Worm (Caenorhabditis elegans) whole organism, L2 larva: ENCODE results near the gene T19D12.1.

ENCODE experiments used
- C34F6.9 ChIP-seq: fragments of 150-350 bp; optimal IDR thresholded peaks from 2 replicates; lab custom pipeline; 2014; ENCODE audit warnings: missing biosample characterization, missing genetic modification characterization
- F13H6.1 ChIP-seq: sonication (generic microtip); optimal IDR thresholded peaks from 2 replicates; lab custom pipeline; 2016; ENCODE audit warnings: missing genetic modification characterization, missing compliant biosample characterization
- R02D3.7 ChIP-seq: fragments of 150-350 bp; optimal IDR thresholded peaks from 2 replicates; lab custom pipeline; 2014; ENCODE audit warnings: missing biosample characterization, missing genetic modification characterization
- Y55F3AM.14 ChIP-seq: fragments of 200-800 bp; sonication (Bioruptor generic); optimal IDR thresholded peaks from 2 replicates; lab custom pipeline; 2018; ENCODE audit warnings: mild to moderate bottlenecking, missing genetic modification characterization, missing compliant biosample characterization
- alr-1 ChIP-seq: fragments of 150-350 bp; optimal IDR thresholded peaks from 2 replicates; lab custom pipeline; 2014; ENCODE audit warnings: missing biosample characterization, missing genetic modification characterization
- aly-2 ChIP-seq: fragments of 150-350 bp; optimal IDR thresholded peaks from 2 replicates; lab custom pipeline; 2014; ENCODE audit warnings: missing biosample characterization, missing genetic modification characterization
- blmp-1 ChIP-seq: sonication (generic microtip); optimal IDR thresholded peaks from 2 replicates; lab custom pipeline; 2017; ENCODE audit warnings: missing genetic modification characterization, mild to moderate bottlenecking, missing compliant biosample characterization, antibody characterized with exemption, moderate library complexity; ENCODE audit not compliant: insufficient read depth
- ceh-16 ChIP-seq: fragments of 150-350 bp; optimal IDR thresholded peaks from 2 replicates; lab custom pipeline; 2014; ENCODE audit warnings: missing biosample characterization, missing genetic modification characterization
- crh-2 ChIP-seq: sonication (generic microtip); optimal IDR thresholded peaks from 2 replicates; lab custom pipeline; 2017; ENCODE audit warnings: missing biosample characterization, missing genetic modification characterization
- dmd-4 ChIP-seq: sonication (generic microtip); optimal IDR thresholded peaks from 2 replicates; lab custom pipeline; 2017; ENCODE audit warnings: missing biosample characterization, missing genetic modification characterization
- egl-27 ChIP-seq: sonication (generic microtip); optimal IDR thresholded peaks from 3 replicates; lab custom pipeline; 2017; ENCODE audit warnings: missing biosample characterization, missing genetic modification reagents, missing genetic modification characterization
- elt-1 ChIP-seq: fragments of 150-350 bp; optimal IDR thresholded peaks from 2 replicates; lab custom pipeline; 2014; ENCODE audit warnings: missing biosample characterization, missing genetic modification characterization
- elt-3 ChIP-seq: sonication (generic microtip); optimal IDR thresholded peaks from 2 replicates; lab custom pipeline; 2017; ENCODE audit warnings: missing biosample characterization, missing genetic modification characterization
- fos-1 ChIP-seq: fragments of 150-350 bp; optimal IDR thresholded peaks from 2 replicates; lab custom pipeline; 2014; ENCODE audit warnings: missing biosample characterization, missing genetic modification characterization
- gmeb-1 ChIP-seq: fragments of 150-350 bp; optimal IDR thresholded peaks from 2 replicates; lab custom pipeline; 2014; ENCODE audit warnings: missing biosample characterization, missing genetic modification characterization
- lin-11 ChIP-seq: fragments of 150-350 bp; sonication (generic microtip); optimal IDR thresholded peaks from 2 replicates; lab custom pipeline; 2014; ENCODE audit warnings: missing biosample characterization, missing genetic modification characterization, inconsistent platforms, mixed read lengths
- lin-13 ChIP-seq: fragments of 150-350 bp; optimal IDR thresholded peaks from 2 replicates; lab custom pipeline; 2014; ENCODE audit warnings: missing biosample characterization, missing genetic modification reagents, missing genetic modification characterization
- lsy-2 ChIP-seq, 2 experiments: fragments of 150-350 bp in 1 of 2; sonication (generic microtip) in 1 of 2; optimal IDR thresholded peaks; 2 replicates each; lab custom pipeline; 2014 to 2017; ENCODE audit warnings: missing biosample characterization in 2 of 2, missing genetic modification characterization in 2 of 2
- mdl-1 ChIP-seq, 2 experiments: fragments of 150-350 bp in 1 of 2; sonication (generic microtip) in 1 of 2; optimal IDR thresholded peaks; 2 replicates each; lab custom pipeline; 2017; ENCODE audit warnings: missing biosample characterization in 2 of 2, missing genetic modification characterization in 2 of 2
- nhr-10 ChIP-seq: sonication (generic microtip); optimal IDR thresholded peaks from 2 replicates; lab custom pipeline; 2017; ENCODE audit warnings: missing biosample characterization, missing genetic modification characterization
- nhr-11 ChIP-seq: fragments of 150-350 bp; optimal IDR thresholded peaks from 2 replicates; lab custom pipeline; 2014; ENCODE audit warnings: missing biosample characterization, missing genetic modification characterization
- nhr-12 ChIP-seq: fragments of 150-350 bp; optimal IDR thresholded peaks from 2 replicates; lab custom pipeline; 2014; ENCODE audit warnings: missing biosample characterization, missing genetic modification characterization
- nhr-129 ChIP-seq: fragments of 150-350 bp; optimal IDR thresholded peaks from 2 replicates; lab custom pipeline; 2014; ENCODE audit warnings: missing biosample characterization, missing genetic modification characterization
- nhr-21 ChIP-seq: fragments of 150-350 bp; optimal IDR thresholded peaks from 2 replicates; lab custom pipeline; 2014; ENCODE audit warnings: missing biosample characterization, missing genetic modification characterization
- nhr-23 ChIP-seq: fragments of 150-350 bp; optimal IDR thresholded peaks from 2 replicates; lab custom pipeline; 2014; ENCODE audit warnings: missing biosample characterization, missing genetic modification reagents, missing genetic modification characterization
- nhr-237 ChIP-seq: fragments of 150-350 bp; optimal IDR thresholded peaks from 2 replicates; lab custom pipeline; 2014; ENCODE audit warnings: missing biosample characterization, missing genetic modification characterization
- nhr-6 ChIP-seq: fragments of 150-350 bp; optimal IDR thresholded peaks from 2 replicates; lab custom pipeline; 2014; ENCODE audit warnings: missing biosample characterization, missing genetic modification characterization
- nhr-77 ChIP-seq: fragments of 150-350 bp; optimal IDR thresholded peaks from 2 replicates; lab custom pipeline; 2014; ENCODE audit warnings: missing biosample characterization, missing genetic modification characterization
- peb-1 ChIP-seq: fragments of 150-350 bp; optimal IDR thresholded peaks from 2 replicates; lab custom pipeline; 2014; ENCODE audit warnings: missing biosample characterization, missing genetic modification characterization
- sem-4 ChIP-seq: fragments of 150-350 bp; optimal IDR thresholded peaks from 2 replicates; lab custom pipeline; 2014; ENCODE audit warnings: missing biosample characterization, missing genetic modification reagents, missing genetic modification characterization
- skn-1 ChIP-seq: sonication (generic microtip); optimal IDR thresholded peaks from 2 replicates; lab custom pipeline; 2017; ENCODE audit warnings: missing biosample characterization, missing genetic modification characterization
- sma-3 ChIP-seq: sonication (generic microtip); optimal IDR thresholded peaks from 2 replicates; lab custom pipeline; 2016; ENCODE audit warnings: missing genetic modification reagents, missing genetic modification characterization, missing compliant biosample characterization
- sma-9 ChIP-seq, 2 experiments: fragments of 150-350 bp in 1 of 2; sonication (generic microtip) in 1 of 2; optimal IDR thresholded peaks; 2 replicates each; lab custom pipeline; 2014 to 2016; ENCODE audit warnings: missing genetic modification characterization in 2 of 2, mild to moderate bottlenecking in 1 of 2, missing biosample characterization in 1 of 2, missing compliant biosample characterization in 1 of 2, missing genetic modification reagents in 1 of 2, moderate library complexity in 1 of 2
- snpc-4 ChIP-seq: fragments of 150-350 bp; optimal IDR thresholded peaks from 2 replicates; lab custom pipeline; 2014; ENCODE audit warnings: missing biosample characterization, missing genetic modification characterization
- unc-39 ChIP-seq: fragments of 150-350 bp; optimal IDR thresholded peaks from 2 replicates; lab custom pipeline; 2014; ENCODE audit warnings: missing biosample characterization, missing genetic modification characterization
- unc-55 ChIP-seq: fragments of 150-350 bp; sonication (generic microtip); optimal IDR thresholded peaks from 3 replicates; lab custom pipeline; 2014; ENCODE audit warnings: missing biosample characterization, missing genetic modification reagents, missing genetic modification characterization
- unc-62 ChIP-seq: fragments of 150-350 bp; optimal IDR thresholded peaks from 2 replicates; lab custom pipeline; 2014; ENCODE audit warnings: missing biosample characterization, missing genetic modification reagents, missing genetic modification characterization
- zag-1 ChIP-seq: fragments of 150-350 bp; optimal IDR thresholded peaks from 2 replicates; lab custom pipeline; 2014; ENCODE audit warnings: missing biosample characterization, missing genetic modification characterization
- ztf-11 ChIP-seq: sonication (generic microtip); optimal IDR thresholded peaks from 2 replicates; lab custom pipeline; 2017; ENCODE audit warnings: missing biosample characterization, missing genetic modification characterization

T19D12.1 gene

ce11 chrII:6715853-6716252 lies 49.2 kb downstream of the T19D12.1 start:
- TF ChIP-seq nhr-21 (tag; lab: Kevin White, UChicago) (peak; percentile 42), sma-9 (GFP tag; optimal IDR thresholded peaks at IDR 0.05; lab: Kevin White, UChicago) (peak; percentile 59), sma-9 (tag; optimal IDR thresholded peaks at IDR 0.05; lab: Kevin White, UChicago) (no peak), F13H6.1 (tag; lab: Kevin White, UChicago) (no peak), peb-1 (tag; lab: Kevin White, UChicago) (no peak), nhr-6 (tag; lab: Kevin White, UChicago) (no peak), nhr-12 (tag; lab: Kevin White, UChicago) (no peak), lin-11 (no peak), zag-1 (tag; lab: Kevin White, UChicago) (no peak), nhr-237 (tag; lab: Kevin White, UChicago) (no peak)

ce11 chrII:6716638-6717037 lies 49.9 kb downstream of the T19D12.1 start, which contains the start of the genes T14B4.5 and T14B4.20:
Gene T14B4.5, plus strand, starts transcription at chrII:6716863.
Gene T14B4.20, plus strand, starts transcription at chrII:6716901.
- TF ChIP-seq lin-13 (no peak), Y55F3AM.14 (GFP tag; lab: Kevin White, UChicago) (no peak), unc-62 (no peak), nhr-23 (tag; lab: Kevin White, UChicago) (no peak), nhr-10 (no peak), elt-3 (tag; lab: Kevin White, UChicago) (no peak), unc-55 (GFP tag; lab: Kevin White, UChicago) (no peak), alr-1 (no peak), ceh-16 (no peak), aly-2 (no peak), fos-1 (tag; lab: Kevin White, UChicago) (no peak), nhr-12 (tag; lab: Kevin White, UChicago) (no peak), peb-1 (tag; lab: Kevin White, UChicago) (no peak), R02D3.7 (tag; lab: Kevin White, UChicago) (no peak), lin-11 (no peak)

ce11 chrII:6718221-6718620 lies 51.5 kb downstream of the T19D12.1 start, which contains the start of gene tsp-10:
Gene tsp-10, plus strand, starts transcription at chrII:6718586.
- no peak for TF ChIP-seq crh-2
- TF ChIP-seq egl-27: no peak
- TF ChIP-seq gmeb-1 (tag; lab: Kevin White, UChicago): no peak
- no peak for TF ChIP-seq nhr-129
- no peak for TF ChIP-seq zag-1 (tag; lab: Kevin White, UChicago)
- no peak for TF ChIP-seq sem-4 (tag; lab: Kevin White, UChicago)
- TF ChIP-seq fos-1 (tag; lab: Kevin White, UChicago): no peak
- TF ChIP-seq nhr-11 (tag; lab: Kevin White, UChicago): no peak
- TF ChIP-seq dmd-4 (tag; lab: Kevin White, UChicago): no peak

ce11 chrII:6721581-6721980 lies 54.9 kb downstream of the T19D12.1 start:
- TF ChIP-seq elt-3 (tag; lab: Kevin White, UChicago): no peak
- TF ChIP-seq sma-3 (GFP tag; lab: Kevin White, UChicago): no peak
- TF ChIP-seq unc-62: no peak
- no peak for TF ChIP-seq nhr-21 (tag; lab: Kevin White, UChicago)
- no peak for TF ChIP-seq unc-55 (GFP tag; lab: Kevin White, UChicago)
- TF ChIP-seq fos-1 (tag; lab: Kevin White, UChicago): no peak
- no peak for TF ChIP-seq peb-1 (tag; lab: Kevin White, UChicago)
- TF ChIP-seq R02D3.7 (tag; lab: Kevin White, UChicago): no peak
- TF ChIP-seq unc-39 (tag; lab: Kevin White, UChicago): no peak
- TF ChIP-seq sma-9 (GFP tag; optimal IDR thresholded peaks at IDR 0.05; lab: Kevin White, UChicago): peak; percentile 11
- no peak for TF ChIP-seq sma-9 (tag; optimal IDR thresholded peaks at IDR 0.05; lab: Kevin White, UChicago)
- TF ChIP-seq blmp-1 (tag; lab: Kevin White, UChicago): no peak
- no peak for TF ChIP-seq nhr-77 (tag; lab: Kevin White, UChicago)
- TF ChIP-seq gmeb-1 (tag; lab: Kevin White, UChicago): peak; percentile 26
- no peak for TF ChIP-seq elt-1 (tag; lab: Kevin White, UChicago)
- no peak for TF ChIP-seq nhr-23 (tag; lab: Kevin White, UChicago)
- TF ChIP-seq nhr-12 (tag; lab: Kevin White, UChicago): no peak
- TF ChIP-seq lsy-2 (tag; optimal IDR thresholded peaks at IDR 0.05; lab: Kevin White, UChicago): peak in 1 of 2 experiments; percentile 39
- no peak for TF ChIP-seq nhr-11 (tag; lab: Kevin White, UChicago)
- TF ChIP-seq F13H6.1 (tag; lab: Kevin White, UChicago): peak; percentile 3
- TF ChIP-seq nhr-10: no peak
- TF ChIP-seq mdl-1 (tag; optimal IDR thresholded peaks at IDR 0.05; lab: Kevin White, UChicago): no peak
- TF ChIP-seq snpc-4: peak; percentile 17
- TF ChIP-seq nhr-129: peak; percentile 54
- no peak for TF ChIP-seq sem-4 (tag; lab: Kevin White, UChicago)
- no peak for TF ChIP-seq ztf-11 (tag; lab: Kevin White, UChicago)
- TF ChIP-seq lin-11: no peak
- TF ChIP-seq aly-2: no peak
- peak; percentile 30 for TF ChIP-seq crh-2
- TF ChIP-seq lin-13: peak; percentile 14
- TF ChIP-seq skn-1 (tag; lab: Kevin White, UChicago): no peak
- TF ChIP-seq egl-27: no peak
- TF ChIP-seq zag-1 (tag; lab: Kevin White, UChicago): no peak
- no peak for TF ChIP-seq alr-1
- peak; percentile 23 for TF ChIP-seq C34F6.9
- TF ChIP-seq, all 48 proteins: peak for 9
